Fruit fly (Drosophila melanogaster) whole organism, embryonic: ENCODE data around the gene CG5973.
A peak's percentile ranks its signal among the peaks of the same experiment; 100 is the strongest.

Source experiments
- BEAF-32 ChIP-seq: fragments of 200-800 bp; sonication (Bioruptor generic); optimal IDR thresholded peaks from 3 replicates; lab custom pipeline; 2017; ENCODE audit warnings: missing biosample characterization, missing genetic modification characterization, mild to moderate bottlenecking, moderate library complexity, missing genetic modification reagents
- CG10462 ChIP-seq: fragments of 200-800 bp; sonication (Bioruptor generic); optimal IDR thresholded peaks from 2 replicates; lab custom pipeline; 2016; ENCODE audit warnings: missing biosample characterization, missing genetic modification characterization
- CG10959 ChIP-seq: fragments of 200-800 bp; sonication (Bioruptor generic); IDR thresholded peaks from 2 replicates; pipeline ENCODE4 v1.3.6; 2022; ENCODE audit warnings: missing biosample characterization, missing genetic modification characterization
- CG12219 ChIP-seq: fragments of 200-800 bp; sonication (Bioruptor generic); optimal IDR thresholded peaks from 3 replicates; lab custom pipeline; 2018; ENCODE audit warnings: missing biosample characterization, mild to moderate bottlenecking, missing genetic modification characterization
- CG15073 ChIP-seq: fragments of 200-800 bp; sonication (Bioruptor generic); optimal IDR thresholded peaks from 2 replicates; lab custom pipeline; 2016; ENCODE audit warnings: missing biosample characterization, missing genetic modification characterization
- CG17186 ChIP-seq: fragments of 200-800 bp; sonication (Bioruptor generic); optimal IDR thresholded peaks from 3 replicates; lab custom pipeline; 2017; ENCODE audit warnings: missing biosample characterization, missing genetic modification reagents, missing genetic modification characterization
- CG2889 ChIP-seq: fragments of 200-800 bp; sonication (Bioruptor generic); IDR thresholded peaks from 3 replicates; pipeline ENCODE4 v1.3.6; 2022; ENCODE audit warnings: missing biosample characterization, missing genetic modification characterization
- CG32772 ChIP-seq: fragments of 200-800 bp; sonication (Bioruptor generic); IDR thresholded peaks from 2 replicates; pipeline ENCODE4 v1.3.6; 2022; ENCODE audit warnings: missing biosample characterization, missing genetic modification characterization
- CG34422 ChIP-seq: fragments of 200-800 bp; sonication (Bioruptor generic); IDR thresholded peaks from 3 replicates; pipeline ENCODE4 v1.3.6; 2022; ENCODE audit warnings: missing biosample characterization, missing genetic modification characterization
- CG4404 ChIP-seq: fragments of 200-800 bp; sonication (Bioruptor generic); IDR thresholded peaks from 2 replicates; pipeline ENCODE4 v1.3.6; 2022; ENCODE audit warnings: missing biosample characterization, missing genetic modification characterization
- CG4820 ChIP-seq: fragments of 200-800 bp; sonication (Bioruptor generic); optimal IDR thresholded peaks from 3 replicates; lab custom pipeline; 2016; ENCODE audit warnings: missing biosample characterization, missing genetic modification characterization
- CG5180 ChIP-seq: fragments of 200-800 bp; sonication (Bioruptor generic); optimal IDR thresholded peaks from 3 replicates; lab custom pipeline; 2017; ENCODE audit warnings: missing biosample characterization, missing genetic modification characterization, mild to moderate bottlenecking, moderate library complexity, missing genetic modification reagents
- CG6683 ChIP-seq: fragments of 200-800 bp; sonication (Bioruptor generic); optimal IDR thresholded peaks from 2 replicates; lab custom pipeline; 2017; ENCODE audit warnings: missing biosample characterization, mild to moderate bottlenecking, missing genetic modification characterization, missing genetic modification reagents
- CG7928 ChIP-seq: fragments of 200-800 bp; sonication (Bioruptor generic); optimal IDR thresholded peaks from 2 replicates; lab custom pipeline; 2017; ENCODE audit warnings: missing biosample characterization, mild to moderate bottlenecking, missing genetic modification characterization
- CG8359 ChIP-seq: fragments of 200-800 bp; sonication (Bioruptor generic); optimal IDR thresholded peaks from 2 replicates; lab custom pipeline; 2017; ENCODE audit warnings: missing biosample characterization, mild to moderate bottlenecking, missing genetic modification characterization, borderline replicate concordance
- CG9609 ChIP-seq: fragments of 200-800 bp; sonication (Bioruptor generic); optimal IDR thresholded peaks from 3 replicates; lab custom pipeline; 2016; ENCODE audit warnings: missing biosample characterization, missing genetic modification characterization
- Hmr ChIP-seq: fragments of 200-800 bp; sonication (Bioruptor generic); optimal IDR thresholded peaks from 3 replicates; lab custom pipeline; 2017; ENCODE audit warnings: mild to moderate bottlenecking, missing biosample characterization, missing genetic modification reagents, missing genetic modification characterization
- Lim3 ChIP-seq: fragments of 200-800 bp; sonication (Bioruptor generic); IDR thresholded peaks from 2 replicates; pipeline ENCODE4 v1.3.6; 2022; ENCODE audit warnings: missing biosample characterization, missing genetic modification characterization
- MTF-1 ChIP-seq: fragments of 200-800 bp; sonication (Bioruptor generic); optimal IDR thresholded peaks from 2 replicates; lab custom pipeline; 2018; ENCODE audit warnings: missing biosample characterization, mild to moderate bottlenecking, missing genetic modification characterization, borderline replicate concordance
- Meics ChIP-seq: fragments of 200-800 bp; sonication (Bioruptor generic); optimal IDR thresholded peaks from 2 replicates; lab custom pipeline; 2017; ENCODE audit warnings: missing biosample characterization, mild to moderate bottlenecking, missing genetic modification characterization
- NK7.1 ChIP-seq: fragments of 200-800 bp; sonication (Bioruptor generic); optimal IDR thresholded peaks from 3 replicates; lab custom pipeline; 2016; ENCODE audit warnings: missing biosample characterization, missing genetic modification characterization
- Nf-YB ChIP-seq: fragments of 200-800 bp; sonication (Bioruptor generic); optimal IDR thresholded peaks from 3 replicates; lab custom pipeline; 2019; ENCODE audit warnings: missing biosample characterization, mild to moderate bottlenecking, missing genetic modification characterization, moderate library complexity
- Six4 ChIP-seq: fragments of 200-800 bp; sonication (Bioruptor generic); optimal IDR thresholded peaks from 2 replicates; lab custom pipeline; 2016; ENCODE audit warnings: missing biosample characterization, missing genetic modification characterization
- Sry-δ ChIP-seq: fragments of 200-800 bp; sonication (Bioruptor generic); optimal IDR thresholded peaks from 2 replicates; lab custom pipeline; 2016; ENCODE audit warnings: missing biosample characterization, missing genetic modification characterization
- TFAM ChIP-seq: fragments of 200-800 bp; sonication (Bioruptor generic); optimal IDR thresholded peaks from 2 replicates; lab custom pipeline; 2017; ENCODE audit warnings: missing biosample characterization, missing genetic modification characterization, inconsistent platforms
- Usf ChIP-seq: fragments of 200-800 bp; sonication (Bioruptor generic); optimal IDR thresholded peaks from 2 replicates; lab custom pipeline; 2017; ENCODE audit warnings: missing genotype, missing biosample characterization, missing genetic modification characterization
- Xbp1 ChIP-seq: fragments of 200-800 bp; sonication (Bioruptor generic); optimal IDR thresholded peaks from 3 replicates; lab custom pipeline; 2016; ENCODE audit warnings: missing biosample characterization, mild to moderate bottlenecking, missing genetic modification characterization
- YL-1 ChIP-seq: fragments of 200-800 bp; sonication (Bioruptor generic); optimal IDR thresholded peaks from 3 replicates; lab custom pipeline; 2017; ENCODE audit warnings: missing biosample characterization, mild to moderate bottlenecking, missing genetic modification characterization
- ase ChIP-seq: fragments of 200-800 bp; sonication (Bioruptor generic); IDR thresholded peaks from 3 replicates; pipeline ENCODE4 v1.3.6; 2022; ENCODE audit warnings: missing biosample characterization, missing genetic modification characterization
- caup ChIP-seq: fragments of 200-800 bp; sonication (Bioruptor generic); optimal IDR thresholded peaks from 3 replicates; lab custom pipeline; 2017; ENCODE audit warnings: missing biosample characterization, mild to moderate bottlenecking, missing genetic modification characterization, moderate library complexity; ENCODE audit not compliant: severe bottlenecking
- chinmo ChIP-seq: fragments of 200-800 bp; sonication (Bioruptor generic); IDR thresholded peaks from 4 replicates; pipeline ENCODE4 v1.3.6; 2022; ENCODE audit warnings: missing biosample characterization, missing genetic modification characterization; ENCODE audit not compliant: partially characterized antibody
- crol ChIP-seq: fragments of 200-800 bp; sonication (Bioruptor generic); IDR thresholded peaks from 2 replicates; pipeline ENCODE4 v1.3.6; 2022; ENCODE audit warnings: missing biosample characterization, missing genetic modification characterization
- eyg ChIP-seq: fragments of 200-800 bp; sonication (Bioruptor generic); optimal IDR thresholded peaks from 3 replicates; lab custom pipeline; 2016; ENCODE audit warnings: missing biosample characterization, missing genetic modification characterization
- fd102C ChIP-seq: fragments of 200-800 bp; sonication (Bioruptor generic); optimal IDR thresholded peaks from 2 replicates; lab custom pipeline; 2018; ENCODE audit warnings: missing biosample characterization, mild to moderate bottlenecking, missing genetic modification characterization, moderate library complexity
- h ChIP-seq: fragments of >200 bp; optimal IDR thresholded peaks from 2 replicates; lab custom pipeline; 2017
- lbe ChIP-seq: fragments of 200-800 bp; sonication (Bioruptor generic); optimal IDR thresholded peaks from 2 replicates; lab custom pipeline; 2016; ENCODE audit warnings: missing biosample characterization, mild to moderate bottlenecking, missing genetic modification characterization
- lola ChIP-seq, 3 experiments: fragments of >200 bp in 2 of 3; fragments of 200-800 bp in 1 of 3; sonication (Bioruptor generic) in 1 of 3; optimal IDR thresholded peaks; 2 replicates each; lab custom pipeline; 2017 to 2019; ENCODE audit warnings: missing biosample characterization in 3 of 3, missing genetic modification characterization in 3 of 3, mild to moderate bottlenecking in 1 of 3, moderate library complexity in 1 of 3
- otp ChIP-seq: fragments of 200-800 bp; sonication (Bioruptor generic); IDR thresholded peaks from 3 replicates; pipeline ENCODE4, ENCODE4 v1.3.6; 2022; ENCODE audit warnings: missing biosample characterization, missing genetic modification characterization
- peb ChIP-seq: fragments of 200-800 bp; sonication (Bioruptor generic); IDR thresholded peaks from 2 replicates; pipeline ENCODE4 v1.3.6; 2022; ENCODE audit warnings: missing biosample characterization, missing genetic modification characterization
- pros ChIP-seq: fragments of 200-800 bp; sonication (Bioruptor generic); optimal IDR thresholded peaks from 3 replicates; lab custom pipeline; 2019; ENCODE audit warnings: missing biosample characterization, mild to moderate bottlenecking, missing genetic modification characterization, moderate library complexity
- sens ChIP-seq: fragments of 200-800 bp; sonication (Bioruptor generic); peaks from one replicate; lab custom pipeline; 2016; ENCODE audit warnings: missing biosample characterization, missing genetic modification characterization
- shn ChIP-seq: fragments of 200-800 bp; sonication (Bioruptor generic); optimal IDR thresholded peaks from 3 replicates; lab custom pipeline; 2016; ENCODE audit warnings: missing biosample characterization, missing genetic modification characterization
- slbo ChIP-seq: fragments of 200-800 bp; sonication (Bioruptor generic); IDR thresholded peaks from 2 replicates; pipeline ENCODE4 v1.3.6; 2022; ENCODE audit warnings: missing biosample characterization, missing genetic modification characterization
- sna ChIP-seq: fragments of 200-800 bp; sonication (Bioruptor generic); IDR thresholded peaks from 2 replicates; pipeline ENCODE4 v1.3.6; 2022; ENCODE audit warnings: missing biosample characterization, missing genetic modification characterization; ENCODE audit not compliant: partially characterized antibody
- stc ChIP-seq: fragments of 200-800 bp; sonication (Bioruptor generic); IDR thresholded peaks from 2 replicates; pipeline ENCODE4 v1.3.6; 2022; ENCODE audit warnings: missing biosample characterization, missing genetic modification characterization
- trem ChIP-seq: fragments of 200-800 bp; optimal IDR thresholded peaks from 3 replicates; lab custom pipeline; 2019; ENCODE audit warnings: missing biosample characterization, mild to moderate bottlenecking, missing genetic modification characterization, moderate library complexity
- unc-4 ChIP-seq: fragments of 200-800 bp; sonication (Bioruptor generic); IDR thresholded peaks from 2 replicates; pipeline ENCODE4 v1.3.6; 2022; ENCODE audit warnings: missing biosample characterization, missing genetic modification characterization; ENCODE audit not compliant: partially characterized antibody
- z ChIP-seq: fragments of 200-800 bp; sonication (Bioruptor generic); IDR thresholded peaks from 3 replicates; pipeline ENCODE4 v1.3.6; 2022; ENCODE audit warnings: missing biosample characterization, missing genetic modification characterization

Gene CG5973

DNA sequence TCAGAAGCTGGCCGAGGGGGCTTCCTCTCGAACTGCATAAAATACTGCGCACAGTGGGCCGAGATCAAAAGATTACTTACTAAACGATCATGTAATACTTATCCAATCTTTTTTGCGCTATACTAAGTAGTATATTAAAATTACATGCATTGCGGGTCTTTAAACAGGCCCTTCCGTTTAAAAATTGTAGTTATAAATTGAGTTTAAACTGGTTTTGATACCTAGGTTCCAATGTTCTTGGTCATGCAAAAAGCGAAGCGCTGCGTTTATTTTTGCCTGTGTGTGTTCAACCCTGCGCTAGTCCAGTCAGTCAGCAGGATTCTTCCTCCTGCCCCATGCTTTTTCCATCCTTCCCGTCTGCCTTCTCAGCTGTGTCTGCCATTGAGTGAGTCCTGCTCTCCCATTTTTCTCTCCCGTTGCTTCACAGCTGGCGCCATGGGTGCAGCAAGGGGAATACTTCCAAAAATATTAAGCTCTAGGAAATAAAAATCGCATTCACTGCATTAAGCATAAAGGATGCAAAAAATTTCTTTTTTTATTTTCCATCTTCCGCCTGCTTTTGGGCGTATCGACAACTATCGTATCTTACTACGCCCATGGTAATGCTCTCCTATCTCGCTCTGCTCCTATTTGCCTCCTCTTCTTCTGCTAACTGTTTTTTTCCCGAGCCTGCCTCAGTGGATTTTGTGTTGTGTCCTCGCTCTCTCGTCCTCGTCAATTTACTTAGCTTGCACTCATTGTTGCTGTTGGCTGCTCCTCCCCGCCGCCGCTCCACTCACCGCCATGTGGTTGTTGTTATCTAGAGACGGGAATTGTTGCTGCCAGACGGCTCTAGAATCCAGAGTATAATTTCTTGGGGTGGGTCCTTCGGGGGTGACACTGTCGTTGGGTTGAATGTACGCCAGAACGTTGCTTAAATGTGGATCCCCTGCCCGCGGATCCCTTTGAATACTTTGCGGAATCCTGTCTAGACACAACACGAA, 16.7 kb upstream of the CG5973 start (continued):
- TF ChIP-seq Hmr (GFP tag; lab: Kevin White, UChicago) = peak; percentile 91
- TF ChIP-seq caup (GFP tag; lab: Kevin White, UChicago) = peak; percentile 71
- TF ChIP-seq stc (GFP tag; lab: Robert Waterston, UW) = no peak
- peak; percentile 50 for TF ChIP-seq NK7.1 (GFP tag; lab: Kevin White, UChicago)
- no peak for TF ChIP-seq h (lab: Kevin White, UChicago)
- TF ChIP-seq fd102C (GFP tag; lab: Kevin White, UChicago) = no peak
- TF ChIP-seq CG15073 (GFP tag; lab: Kevin White, UChicago) = no peak
- no peak for TF ChIP-seq CG17186 (GFP tag; lab: Kevin White, UChicago)
- peak; percentile 58 for TF ChIP-seq CG4404 (GFP tag; lab: Robert Waterston, UW)
- no peak for TF ChIP-seq BEAF-32 (GFP tag; lab: Kevin White, UChicago)
- TF ChIP-seq CG5180 (GFP tag; lab: Kevin White, UChicago) = no peak
- TF ChIP-seq CG9609 (GFP tag; lab: Kevin White, UChicago) = peak; percentile 76
- TF ChIP-seq CG8359 (GFP tag; lab: Kevin White, UChicago) = no peak
- TF ChIP-seq eyg (GFP tag; lab: Kevin White, UChicago) = no peak
- TF ChIP-seq Six4 (GFP tag; lab: Kevin White, UChicago) = peak; percentile 41
- peak; percentile 30 for TF ChIP-seq CG12219 (GFP tag; lab: Kevin White, UChicago)
- TF ChIP-seq CG4820 (GFP tag; lab: Kevin White, UChicago) = no peak
- peak; percentile 29 for TF ChIP-seq CG6683 (GFP tag; lab: Kevin White, UChicago)
- peak; percentile 59; the same call in 1 of the 3 replicates for TF ChIP-seq CG2889
- TF ChIP-seq slbo (GFP tag; lab: Robert Waterston, UW) = peak; percentile 92
- TF ChIP-seq CG32772 (GFP tag; lab: Robert Waterston, UW) = peak; percentile 57
- no peak for TF ChIP-seq unc-4 (GFP tag; lab: Robert Waterston, UW)
- peak; percentile 80 for TF ChIP-seq lbe
- TF ChIP-seq Lim3 = no peak
- no peak for TF ChIP-seq trem
- no peak for TF ChIP-seq YL-1 (GFP tag; lab: Kevin White, UChicago)
- TF ChIP-seq CG10462 (GFP tag; lab: Kevin White, UChicago) = no peak
- no peak for TF ChIP-seq z
- peak in 1 of 3 experiments; percentile 27 for TF ChIP-seq lola (GFP tag; optimal IDR thresholded peaks at IDR 0.05; lab: Kevin White, UChicago)
- TF ChIP-seq CG10959 (GFP tag; lab: Robert Waterston, UW) = peak; percentile 40; the same call in 1 of the 2 replicates
- 0 out of 3 replicates have a peak, but pooled peaks have one; percentile 13 for TF ChIP-seq ase
- 0 out of 2 replicates have a peak, but pooled peaks have one; percentile 36 for TF ChIP-seq crol (GFP tag; lab: Robert Waterston, UW)
- peak; percentile 11 for TF ChIP-seq Nf-YB (GFP tag; lab: Kevin White, UChicago)
- TF ChIP-seq Xbp1 (GFP tag; lab: Kevin White, UChicago) = no peak
- peak; percentile 90 for TF ChIP-seq sens
- TF ChIP-seq Sry-δ = peak; percentile 18
- peak; percentile 52; the same call in 2 of the 3 replicates for TF ChIP-seq CG34422
- no peak for TF ChIP-seq TFAM (GFP tag; lab: Kevin White, UChicago)
- TF ChIP-seq peb = no peak
- no peak for TF ChIP-seq chinmo
- no peak for TF ChIP-seq MTF-1
- TF ChIP-seq sna (GFP tag; lab: Robert Waterston, UW) = no peak
- no peak for TF ChIP-seq Usf (GFP tag; lab: Kevin White, UChicago)
- TF ChIP-seq pros (GFP tag; lab: Kevin White, UChicago) = no peak
- TF ChIP-seq shn (GFP tag; lab: Kevin White, UChicago) = peak; percentile 79
- no peak for TF ChIP-seq CG7928
- TF ChIP-seq Meics = peak; percentile 83
- no peak for TF ChIP-seq otp (GFP tag; lab: Robert Waterston, UW)
